Worm (Caenorhabditis elegans): Measurements from ENCODE around the gene knl-3.

Gene knl-3

ce11 chrV:1870515-1870940 lies 1.5 kb downstream of the knl-3 start:
- TF ChIP-seq cnd-1 (tag; optimal IDR thresholded peaks at IDR 0.05) (no peak), M03D4.4 (tag; optimal IDR thresholded peaks at IDR 0.05) (no peak), drap-1 (GFP tag; optimal IDR thresholded peaks at IDR 0.05) (no peak), ztf-11 (tag; optimal IDR thresholded peaks at IDR 0.05) (no peak), lsy-2 (tag; optimal IDR thresholded peaks at IDR 0.05) (no peak), unc-120 (tag; optimal IDR thresholded peaks at IDR 0.05; ENCODE audit: poor library complexity, severe bottlenecking) (no peak), nhr-76 (tag; optimal IDR thresholded peaks at IDR 0.05) (no peak), lin-32 (GFP tag; optimal IDR thresholded peaks at IDR 0.05) (no peak), ham-2 (GFP tag; optimal IDR thresholded peaks at IDR 0.05) (no peak), elt-3 (tag; optimal IDR thresholded peaks at IDR 0.05) (no peak), mep-1 (tag; optimal IDR thresholded peaks at IDR 0.05) (no peak), ceh-43 (GFP tag; optimal IDR thresholded peaks at IDR 0.05) (no peak), nhr-237 (tag; optimal IDR thresholded peaks at IDR 0.05) (no peak), sem-2 (GFP tag; optimal IDR thresholded peaks at IDR 0.05) (no peak), flh-1 (GFP tag; optimal IDR thresholded peaks at IDR 0.05) (no peak)

- TF ChIP-seq nhr-76 (tag; optimal IDR thresholded peaks at IDR 0.05) (no peak), hlh-1 (tag; optimal IDR thresholded peaks at IDR 0.05) (no peak), ceh-39 (tag; optimal IDR thresholded peaks at IDR 0.05) (peak; percentile 50), blmp-1 (tag; optimal IDR thresholded peaks at IDR 0.05) (no peak), ces-1 (GFP tag; optimal IDR thresholded peaks at IDR 0.05) (peak; percentile 90), unc-39 (tag; optimal IDR thresholded peaks at IDR 0.05) (no peak), cnd-1 (tag; optimal IDR thresholded peaks at IDR 0.05) (peak; percentile 77), elt-3 (tag; optimal IDR thresholded peaks at IDR 0.05) (no peak), mep-1 (tag; optimal IDR thresholded peaks at IDR 0.05) (peak; percentile 97), ztf-11 (tag; optimal IDR thresholded peaks at IDR 0.05) (no peak), zip-8 (tag; optimal IDR thresholded peaks at IDR 0.05) (no peak), bed-3 (GFP tag; optimal IDR thresholded peaks at IDR 0.05) (no peak), sptf-1 (tag; optimal IDR thresholded peaks at IDR 0.05) (peak; percentile 73), mls-2 (tag; optimal IDR thresholded peaks at IDR 0.05) (peak; percentile 72), snpc-4 (tag; optimal IDR thresholded peaks at IDR 0.05) (no peak), lin-32 (GFP tag; optimal IDR thresholded peaks at IDR 0.05) (peak; percentile 25), ceh-43 (GFP tag; optimal IDR thresholded peaks at IDR 0.05) (no peak), tbx-8 (GFP tag; optimal IDR thresholded peaks at IDR 0.05) (no peak), unc-120 (tag; optimal IDR thresholded peaks at IDR 0.05; ENCODE audit: poor library complexity, severe bottlenecking) (peak; percentile 77), mab-5 (tag; optimal IDR thresholded peaks at IDR 0.05) (no peak), sem-2 (GFP tag; optimal IDR thresholded peaks at IDR 0.05) (no peak), M03D4.4 (tag; optimal IDR thresholded peaks at IDR 0.05) (peak; percentile 57), ceh-83 (GFP tag; optimal IDR thresholded peaks at IDR 0.05) (no peak), nhr-2 (tag; optimal IDR thresholded peaks at IDR 0.05) (no peak), drap-1 (GFP tag; optimal IDR thresholded peaks at IDR 0.05) (peak; percentile 65), unc-62 (GFP tag; optimal IDR thresholded peaks at IDR 0.05) (peak; percentile 65), nhr-12 (tag; optimal IDR thresholded peaks at IDR 0.05) (no peak), nhr-237 (tag; optimal IDR thresholded peaks at IDR 0.05) (peak; percentile 81), lsy-2 (tag; optimal IDR thresholded peaks at IDR 0.05) (peak; percentile 75), lin-13 (tag; optimal IDR thresholded peaks at IDR 0.05) (peak; percentile 83), elt-1 (tag; optimal IDR thresholded peaks at IDR 0.05; ENCODE audit: borderline replicate concordance, insufficient read depth) (no peak), ham-2 (GFP tag; optimal IDR thresholded peaks at IDR 0.05) (peak; percentile 34), nhr-28 (tag; optimal IDR thresholded peaks at IDR 0.05) (no peak), pha-4 (tag; optimal IDR thresholded peaks at IDR 0.05) (peak; percentile 86), flh-1 (GFP tag; optimal IDR thresholded peaks at IDR 0.05) (no peak)
Measured at ce11 chrV:1871768-1872296, 2.8 kb downstream of the knl-3 start, which contains the start of the genes T10B5.4 and cct-7. Gene T10B5.4, minus strand, starts transcription at chrV:1871807. Gene cct-7, plus strand, starts transcription at chrV:1872246.

- TF ChIP-seq nhr-28 (tag; optimal IDR thresholded peaks at IDR 0.05) = no peak
- no peak for TF ChIP-seq lsy-2 (tag; optimal IDR thresholded peaks at IDR 0.05)
- no peak for TF ChIP-seq mab-5 (tag; optimal IDR thresholded peaks at IDR 0.05)
- TF ChIP-seq nhr-237 (tag; optimal IDR thresholded peaks at IDR 0.05) = no peak
- no peak for TF ChIP-seq flh-1 (GFP tag; optimal IDR thresholded peaks at IDR 0.05)
- TF ChIP-seq snpc-4 (tag; optimal IDR thresholded peaks at IDR 0.05) = no peak
- TF ChIP-seq zip-8 (tag; optimal IDR thresholded peaks at IDR 0.05) = no peak
- no peak for TF ChIP-seq blmp-1 (tag; optimal IDR thresholded peaks at IDR 0.05)
- TF ChIP-seq unc-120 (tag; optimal IDR thresholded peaks at IDR 0.05; ENCODE audit: poor library complexity, severe bottlenecking) = no peak
- TF ChIP-seq lin-32 (GFP tag; optimal IDR thresholded peaks at IDR 0.05) = no peak
- no peak for TF ChIP-seq ceh-43 (GFP tag; optimal IDR thresholded peaks at IDR 0.05)
- no peak for TF ChIP-seq hlh-1 (tag; optimal IDR thresholded peaks at IDR 0.05)
- no peak for TF ChIP-seq sptf-1 (tag; optimal IDR thresholded peaks at IDR 0.05)
- TF ChIP-seq M03D4.4 (tag; optimal IDR thresholded peaks at IDR 0.05) = no peak
Measured at ce11 chrV:1874827-1875226, 5.8 kb downstream of the knl-3 start.

Data from whole organism, mixed stage, embryonic.